Fruit fly (Drosophila melanogaster) whole organism, embryonic: ENCODE measurements around the gene Sap30.
A peak's percentile ranks its signal among the peaks of the same experiment; 100 is the strongest.

Experiments used
- Ada2b ChIP-seq: fragments of 200-800 bp; sonication (Bioruptor generic); IDR thresholded peaks from 2 replicates; pipeline ENCODE4 v1.3.6; 2022; ENCODE audit warnings: missing biosample characterization, missing genetic modification characterization
- Atf-2 ChIP-seq: fragments of 200-800 bp; sonication (Bioruptor generic); optimal IDR thresholded peaks from 2 replicates; lab custom pipeline; 2016; ENCODE audit warnings: missing biosample characterization, missing genetic modification characterization
- CG11504 ChIP-seq: fragments of 200-800 bp; sonication (Bioruptor generic); optimal IDR thresholded peaks from 3 replicates; lab custom pipeline; 2019; ENCODE audit warnings: missing biosample characterization, mild to moderate bottlenecking, missing genetic modification characterization, moderate library complexity
- CG15269 ChIP-seq: fragments of 200-800 bp; sonication (Bioruptor generic); optimal IDR thresholded peaks from 2 replicates; lab custom pipeline; 2018; ENCODE audit warnings: missing biosample characterization, mild to moderate bottlenecking, missing genetic modification characterization, moderate library complexity
- CG15514 ChIP-seq: fragments of 200-800 bp; sonication (Bioruptor generic); optimal IDR thresholded peaks from 3 replicates; lab custom pipeline; 2017; ENCODE audit warnings: missing biosample characterization, missing genetic modification characterization, mild to moderate bottlenecking, moderate library complexity, missing genetic modification reagents
- CG15696 ChIP-seq: fragments of 200-800 bp; sonication (Bioruptor generic); optimal IDR thresholded peaks from 2 replicates; lab custom pipeline; 2019; ENCODE audit warnings: missing biosample characterization, mild to moderate bottlenecking, missing genetic modification characterization, moderate library complexity
- CG1647 ChIP-seq: fragments of 200-800 bp; sonication (Bioruptor generic); optimal IDR thresholded peaks from 3 replicates; lab custom pipeline; 2016; ENCODE audit warnings: missing biosample characterization, missing genetic modification characterization
- CG17359 ChIP-seq: fragments of 200-800 bp; sonication (Bioruptor generic); optimal IDR thresholded peaks from 3 replicates; lab custom pipeline; 2018; ENCODE audit warnings: missing biosample characterization, mild to moderate bottlenecking, missing genetic modification characterization, moderate library complexity
- CG2202 ChIP-seq: fragments of 200-800 bp; sonication (Bioruptor generic); optimal IDR thresholded peaks from 2 replicates; lab custom pipeline; 2018; ENCODE audit warnings: missing biosample characterization, mild to moderate bottlenecking, missing genetic modification characterization
- CG31365 ChIP-seq: fragments of 200-800 bp; sonication (Bioruptor generic); optimal IDR thresholded peaks from 2 replicates; lab custom pipeline; 2018; ENCODE audit warnings: missing biosample characterization, mild to moderate bottlenecking, missing genetic modification characterization
- CG31441 ChIP-seq: fragments of 200-800 bp; sonication (Bioruptor generic); IDR thresholded peaks from 2 replicates; pipeline ENCODE4 v1.3.6; 2022; ENCODE audit warnings: missing biosample characterization, missing genetic modification characterization
- CG32767 ChIP-seq: fragments of 200-800 bp; sonication (Bioruptor generic); IDR thresholded peaks from 2 replicates; pipeline ENCODE4 v1.3.6; 2022; ENCODE audit warnings: missing biosample characterization, missing genetic modification characterization
- CG4404 ChIP-seq: fragments of 200-800 bp; sonication (Bioruptor generic); IDR thresholded peaks from 2 replicates; pipeline ENCODE4 v1.3.6; 2022; ENCODE audit warnings: missing biosample characterization, missing genetic modification characterization
- CG4424 ChIP-seq: fragments of 200-800 bp; sonication (Bioruptor generic); optimal IDR thresholded peaks from 3 replicates; lab custom pipeline; 2016; ENCODE audit warnings: missing biosample characterization, missing genetic modification characterization
- CG4707 ChIP-seq: fragments of 200-800 bp; sonication (Bioruptor generic); optimal IDR thresholded peaks from 2 replicates; lab custom pipeline; 2018; ENCODE audit warnings: missing biosample characterization, mild to moderate bottlenecking, missing genetic modification characterization, moderate library complexity
- CG7839 ChIP-seq: fragments of 200-800 bp; sonication (Bioruptor generic); optimal IDR thresholded peaks from 3 replicates; lab custom pipeline; 2018; ENCODE audit warnings: missing biosample characterization, mild to moderate bottlenecking, missing genetic modification characterization, moderate library complexity
- CG8290 ChIP-seq, 3 experiments: fragments of 200-800 bp; sonication (Bioruptor generic); optimal IDR thresholded peaks; 2 replicates each; lab custom pipeline; 2016 to 2019; ENCODE audit warnings: missing biosample characterization in 3 of 3, missing genetic modification characterization in 3 of 3, mild to moderate bottlenecking in 2 of 3, moderate library complexity in 1 of 3
- CG8359 ChIP-seq: fragments of 200-800 bp; sonication (Bioruptor generic); optimal IDR thresholded peaks from 2 replicates; lab custom pipeline; 2017; ENCODE audit warnings: missing biosample characterization, mild to moderate bottlenecking, missing genetic modification characterization, borderline replicate concordance
- CG8765 ChIP-seq: fragments of 200-800 bp; sonication (Bioruptor generic); IDR thresholded peaks from 2 replicates; pipeline ENCODE4 v1.3.6; 2022; ENCODE audit warnings: missing biosample characterization, missing genetic modification characterization
- CHES-1-like ChIP-seq: fragments of 200-800 bp; sonication (Bioruptor generic); optimal IDR thresholded peaks from 2 replicates; lab custom pipeline; 2016; ENCODE audit warnings: missing biosample characterization, missing genetic modification characterization
- Doc2 ChIP-seq: fragments of 200-800 bp; sonication (Bioruptor generic); IDR thresholded peaks from 2 replicates; pipeline ENCODE4 v1.3.6; 2022; ENCODE audit warnings: missing biosample characterization, missing genetic modification characterization
- Drgx ChIP-seq: fragments of 200-800 bp; sonication (Bioruptor generic); IDR thresholded peaks from 2 replicates; pipeline ENCODE4 v1.3.6; 2022; ENCODE audit warnings: missing biosample characterization, missing genetic modification characterization
- E2f2 ChIP-seq: fragments of 200-800 bp; sonication (Bioruptor generic); IDR thresholded peaks from 2 replicates; pipeline ENCODE4 v1.3.6; 2022; ENCODE audit warnings: missing biosample characterization, missing genetic modification characterization
- Hmr ChIP-seq: fragments of 200-800 bp; sonication (Bioruptor generic); optimal IDR thresholded peaks from 3 replicates; lab custom pipeline; 2017; ENCODE audit warnings: mild to moderate bottlenecking, missing biosample characterization, missing genetic modification reagents, missing genetic modification characterization
- Hr51 ChIP-seq, 2 experiments: fragments of 200-800 bp; sonication (Bioruptor generic); optimal IDR thresholded peaks; 2 replicates in 1 of 2; 3 replicates in 1 of 2; lab custom pipeline; 2016 to 2018; ENCODE audit warnings: missing biosample characterization in 2 of 2, missing genetic modification characterization in 2 of 2, mild to moderate bottlenecking in 1 of 2, moderate library complexity in 1 of 2
- MTF-1 ChIP-seq: fragments of 200-800 bp; sonication (Bioruptor generic); optimal IDR thresholded peaks from 2 replicates; lab custom pipeline; 2018; ENCODE audit warnings: missing biosample characterization, mild to moderate bottlenecking, missing genetic modification characterization, borderline replicate concordance
- Rfx ChIP-seq: fragments of 200-800 bp; sonication (Bioruptor generic); IDR thresholded peaks from 2 replicates; pipeline ENCODE4 v1.3.6; 2022; ENCODE audit warnings: missing biosample characterization, missing genetic modification characterization
- Sox102F ChIP-seq: fragments of 200-800 bp; sonication (Bioruptor generic); optimal IDR thresholded peaks from 2 replicates; lab custom pipeline; 2018; ENCODE audit warnings: missing biosample characterization, mild to moderate bottlenecking, missing genetic modification characterization, moderate library complexity
- al ChIP-seq: fragments of 200-800 bp; sonication (Bioruptor generic); IDR thresholded peaks from 2 replicates; pipeline ENCODE4 v1.3.6; 2022; ENCODE audit warnings: missing biosample characterization, missing genetic modification characterization
- ash1 ChIP-seq: fragments of 200-800 bp; sonication (Bioruptor generic); optimal IDR thresholded peaks from 2 replicates; lab custom pipeline; 2018; ENCODE audit warnings: missing biosample characterization, mild to moderate bottlenecking, missing genetic modification characterization
- ato ChIP-seq: fragments of 200-800 bp; sonication (Bioruptor generic); IDR thresholded peaks from 2 replicates; pipeline ENCODE4 v1.3.6; 2022; ENCODE audit warnings: missing biosample characterization, missing genetic modification characterization; ENCODE audit not compliant: partially characterized antibody
- btn ChIP-seq: fragments of 200-800 bp; sonication (Bioruptor generic); optimal IDR thresholded peaks from 2 replicates; lab custom pipeline; 2016; ENCODE audit warnings: missing biosample characterization, missing genetic modification characterization
- cg ChIP-seq: fragments of 200-800 bp; sonication (Bioruptor generic); optimal IDR thresholded peaks from 3 replicates; lab custom pipeline; 2019; ENCODE audit warnings: missing biosample characterization, mild to moderate bottlenecking, missing genetic modification characterization, moderate library complexity
- corto ChIP-seq: fragments of 200-800 bp; sonication (Bioruptor generic); optimal IDR thresholded peaks from 2 replicates; lab custom pipeline; 2016; ENCODE audit warnings: missing biosample characterization, mild to moderate bottlenecking, missing genetic modification characterization, moderate library complexity
- dimm ChIP-seq: fragments of 200-800 bp; sonication (Bioruptor generic); IDR thresholded peaks from 2 replicates; pipeline ENCODE4 v1.3.6; 2022; ENCODE audit warnings: missing biosample characterization, missing genetic modification characterization
- dysf ChIP-seq: fragments of 200-800 bp; sonication (Bioruptor generic); IDR thresholded peaks from 3 replicates; pipeline ENCODE4 v1.3.6; 2022; ENCODE audit warnings: missing biosample characterization, missing genetic modification characterization
- eve ChIP-seq, 2 experiments: fragments of >200 bp; optimal IDR thresholded peaks; 2 replicates each; lab custom pipeline; 2017; ENCODE audit warnings: missing biosample characterization in 2 of 2, missing genetic modification characterization in 2 of 2
- gcm2 ChIP-seq: fragments of 200-800 bp; sonication (Bioruptor generic); optimal IDR thresholded peaks from 2 replicates; lab custom pipeline; 2016; ENCODE audit warnings: missing biosample characterization, missing genetic modification characterization
- gem ChIP-seq: fragments of 200-800 bp; sonication (Bioruptor generic); optimal IDR thresholded peaks from 2 replicates; lab custom pipeline; 2019; ENCODE audit warnings: missing biosample characterization, mild to moderate bottlenecking, missing genetic modification characterization, moderate library complexity
- grau ChIP-seq: fragments of 200-800 bp; optimal IDR thresholded peaks from 3 replicates; lab custom pipeline; 2019; ENCODE audit warnings: missing biosample characterization, mild to moderate bottlenecking, missing genetic modification characterization, moderate library complexity
- her ChIP-seq: fragments of 200-800 bp; sonication (Bioruptor generic); optimal IDR thresholded peaks from 2 replicates; lab custom pipeline; 2016; ENCODE audit warnings: missing biosample characterization, missing genetic modification characterization
- jing ChIP-seq: fragments of 200-800 bp; sonication (Bioruptor generic); optimal IDR thresholded peaks from 2 replicates; lab custom pipeline; 2018; ENCODE audit warnings: missing biosample characterization, mild to moderate bottlenecking, missing genetic modification characterization
- lmd ChIP-seq: fragments of 200-800 bp; sonication (Bioruptor generic); IDR thresholded peaks from 2 replicates; pipeline ENCODE4 v1.3.6; 2022; ENCODE audit warnings: missing biosample characterization, missing genetic modification characterization
- mld ChIP-seq: fragments of 200-800 bp; sonication (Bioruptor generic); IDR thresholded peaks from 3 replicates; pipeline ENCODE4 v1.3.6; 2022; ENCODE audit warnings: missing biosample characterization, missing genetic modification characterization; ENCODE audit not compliant: partially characterized antibody
- otp ChIP-seq: fragments of 200-800 bp; sonication (Bioruptor generic); IDR thresholded peaks from 3 replicates; pipeline ENCODE4, ENCODE4 v1.3.6; 2022; ENCODE audit warnings: missing biosample characterization, missing genetic modification characterization
- p53 ChIP-seq: fragments of 200-800 bp; sonication (Bioruptor generic); optimal IDR thresholded peaks from 2 replicates; lab custom pipeline; 2016; ENCODE audit warnings: missing biosample characterization, missing genetic modification characterization
- pnt ChIP-seq: fragments of 200-800 bp; sonication (Bioruptor generic); optimal IDR thresholded peaks from 3 replicates; lab custom pipeline; 2016; ENCODE audit warnings: missing biosample characterization, missing genetic modification characterization
- row ChIP-seq: fragments of 200-800 bp; sonication (Bioruptor generic); IDR thresholded peaks from 3 replicates; pipeline ENCODE4 v1.3.6; 2022; ENCODE audit warnings: missing biosample characterization, missing genetic modification characterization
- scrt ChIP-seq: fragments of 200-800 bp; sonication (Bioruptor generic); optimal IDR thresholded peaks from 2 replicates; lab custom pipeline; 2018; ENCODE audit warnings: missing biosample characterization, mild to moderate bottlenecking, missing genetic modification characterization, moderate library complexity
- sens ChIP-seq: fragments of 200-800 bp; sonication (Bioruptor generic); peaks from one replicate; lab custom pipeline; 2016; ENCODE audit warnings: missing biosample characterization, missing genetic modification characterization

Sap30 gene

dm6 chrX:16764955-16765354 is 22.1 kb upstream of the Sap30 start (continued):
- TF ChIP-seq grau (peak; percentile 3), row (0 out of 3 replicates have a peak, but pooled peaks have one; percentile 14), CG7839 (peak; percentile 18), ash1 (GFP tag; lab: Kevin White, UChicago) (no peak), dysf (peak; percentile 26; the same call in 1 of the 3 replicates), Hmr (GFP tag; lab: Kevin White, UChicago) (no peak), CG17359 (tag; lab: Kevin White, UChicago) (no peak), CG8765 (GFP tag; lab: Robert Waterston, UW) (no peak), gem (peak; percentile 12), Ada2b (GFP tag; lab: Robert Waterston, UW) (0 out of 2 replicates have a peak, but pooled peaks have one; percentile 21), CG15696 (tag; lab: Kevin White, UChicago) (no peak), pnt (GFP tag; lab: Kevin White, UChicago) (no peak)

- TF ChIP-seq mld (no peak), CG8359 (GFP tag; lab: Kevin White, UChicago) (no peak), CG32767 (GFP tag; lab: Robert Waterston, UW) (no peak), btn (no peak), Doc2 (GFP tag; lab: Robert Waterston, UW) (no peak), dimm (GFP tag; lab: Robert Waterston, UW) (no peak), CG15514 (GFP tag; lab: Kevin White, UChicago) (no peak), CG11504 (tag; lab: Kevin White, UChicago) (peak; percentile 23), gem (peak; percentile 28), CG31441 (GFP tag; lab: Robert Waterston, UW) (no peak), jing (GFP tag; lab: Kevin White, UChicago) (no peak), CG4424 (GFP tag; lab: Kevin White, UChicago) (no peak), ato (no peak), corto (GFP tag; lab: Kevin White, UChicago) (no peak), cg (GFP tag; lab: Kevin White, UChicago) (no peak), MTF-1 (GFP tag; lab: Kevin White, UChicago) (no peak), CG8290 (GFP tag; optimal IDR thresholded peaks at IDR 0.05; lab: Kevin White, UChicago) (no peak), CG8290 (tag; optimal IDR thresholded peaks at IDR 0.05; lab: Kevin White, UChicago) (no peak), Drgx (GFP tag; lab: Robert Waterston, UW) (peak; percentile 39; the same call in 1 of the 2 replicates), otp (GFP tag; lab: Robert Waterston, UW) (no peak), Hr51 (GFP tag; optimal IDR thresholded peaks at IDR 0.05; lab: Kevin White, UChicago) (peak in 1 of 2 experiments; percentile 14), Ada2b (GFP tag; lab: Robert Waterston, UW) (no peak), CG4707 (GFP tag; lab: Kevin White, UChicago) (no peak), CG1647 (GFP tag; lab: Kevin White, UChicago) (no peak), Sox102F (GFP tag; lab: Kevin White, UChicago) (peak; percentile 8), al (GFP tag; lab: Robert Waterston, UW) (no peak), Atf-2 (no peak), Rfx (no peak), eve (GFP tag; optimal IDR thresholded peaks at IDR 0.05; lab: Kevin White, UChicago) (no peak), CG15269 (tag; lab: Kevin White, UChicago) (no peak), p53 (no peak), gcm2 (GFP tag; lab: Kevin White, UChicago) (no peak), CG4404 (GFP tag; lab: Robert Waterston, UW) (no peak), her (GFP tag; lab: Kevin White, UChicago) (no peak), scrt (GFP tag; lab: Kevin White, UChicago) (no peak), CHES-1-like (GFP tag; lab: Kevin White, UChicago) (no peak), lmd (GFP tag; lab: Robert Waterston, UW) (no peak), E2f2 (GFP tag; lab: Robert Waterston, UW) (no peak), CG31365 (no peak), CG2202 (tag; lab: Kevin White, UChicago) (no peak), sens (GFP tag; lab: Kevin White, UChicago) (peak; percentile 43)
These were observed 21.3 kb upstream of the Sap30 start for dm6 chrX:16765809-16766208.
